Worm (Caenorhabditis elegans) whole organism, late embryonic: Measurements from ENCODE around the gene fbxb-71.

Source experiments
- C08G9.2 ChIP-seq: sonication (generic microtip); optimal IDR thresholded peaks from 2 replicates; lab custom pipeline; 2016; ENCODE audit warnings: mild to moderate bottlenecking, missing genetic modification characterization, moderate library complexity, missing compliant biosample characterization
- C38D4.7 ChIP-seq: fragments of 200-800 bp; sonication (Bioruptor generic); optimal IDR thresholded peaks from 2 replicates; lab custom pipeline; 2018; ENCODE audit warnings: mild to moderate bottlenecking, missing genetic modification characterization, moderate library complexity, missing compliant biosample characterization
- F13H6.1 ChIP-seq: sonication (generic microtip); optimal IDR thresholded peaks from 2 replicates; lab custom pipeline; 2016; ENCODE audit warnings: missing genetic modification characterization, missing compliant biosample characterization
- K02D7.2 ChIP-seq: sonication (generic microtip); optimal IDR thresholded peaks from 2 replicates; lab custom pipeline; 2017; ENCODE audit warnings: mild to moderate bottlenecking, missing genetic modification characterization, missing compliant biosample characterization
- Y22D7AL.16 ChIP-seq: sonication (generic microtip); optimal IDR thresholded peaks from 2 replicates; lab custom pipeline; 2016; ENCODE audit warnings: missing genetic modification characterization, missing compliant biosample characterization
- ceh-19 ChIP-seq: fragments of 200-800 bp; sonication (Bioruptor generic); optimal IDR thresholded peaks from 2 replicates; lab custom pipeline; 2018; ENCODE audit warnings: mild to moderate bottlenecking, missing genetic modification characterization, missing compliant biosample characterization
- ceh-2 ChIP-seq: sonication (generic microtip); optimal IDR thresholded peaks from 2 replicates; lab custom pipeline; 2016; ENCODE audit warnings: missing genotype, missing genetic modification characterization, missing compliant biosample characterization
- ceh-22 ChIP-seq: sonication (generic microtip); optimal IDR thresholded peaks from 2 replicates; lab custom pipeline; 2017; ENCODE audit warnings: missing biosample characterization, missing genetic modification characterization
- ceh-24 ChIP-seq: sonication (generic microtip); optimal IDR thresholded peaks from 2 replicates; lab custom pipeline; 2016; ENCODE audit warnings: mild to moderate bottlenecking, missing genetic modification characterization, missing compliant biosample characterization
- ceh-30 ChIP-seq: fragments of 150-350 bp; optimal IDR thresholded peaks from 2 replicates; lab custom pipeline; 2014; ENCODE audit warnings: missing biosample characterization, missing genetic modification characterization
- ceh-31 ChIP-seq: sonication (generic microtip); optimal IDR thresholded peaks from 2 replicates; lab custom pipeline; 2016; ENCODE audit warnings: missing genetic modification characterization, missing compliant biosample characterization
- ceh-34 ChIP-seq: sonication (generic microtip); optimal IDR thresholded peaks from 2 replicates; lab custom pipeline; 2016; ENCODE audit warnings: mild to moderate bottlenecking, missing genetic modification characterization, missing compliant biosample characterization
- ceh-45 ChIP-seq: fragments of 200-800 bp; sonication (Bioruptor generic); IDR thresholded peaks from 2 replicates; pipeline ENCODE4 v1.3.6; 2022; ENCODE audit warnings: missing genetic modification reagents, missing genetic modification characterization, missing compliant biosample characterization
- ceh-48 ChIP-seq: sonication (generic microtip); optimal IDR thresholded peaks from 2 replicates; lab custom pipeline; 2016; ENCODE audit warnings: missing genetic modification characterization, inconsistent platforms, missing compliant biosample characterization
- ceh-6 ChIP-seq: fragments of 200-800 bp; sonication (Bioruptor generic); optimal IDR thresholded peaks from 2 replicates; lab custom pipeline; 2018; ENCODE audit warnings: mild to moderate bottlenecking, missing genetic modification characterization, missing compliant biosample characterization
- ceh-9 ChIP-seq: sonication (generic microtip); optimal IDR thresholded peaks from 2 replicates; lab custom pipeline; 2016; ENCODE audit warnings: mild to moderate bottlenecking, missing genetic modification characterization, inconsistent platforms, missing compliant biosample characterization
- che-1 ChIP-seq: sonication (generic microtip); optimal IDR thresholded peaks from 2 replicates; lab custom pipeline; 2016; ENCODE audit warnings: mild to moderate bottlenecking, missing genetic modification characterization, missing compliant biosample characterization
- dmd-4 ChIP-seq: sonication (generic microtip); optimal IDR thresholded peaks from 2 replicates; lab custom pipeline; 2016; ENCODE audit warnings: borderline replicate concordance, missing genetic modification characterization, missing compliant biosample characterization
- dve-1 ChIP-seq: sonication (generic microtip); optimal IDR thresholded peaks from 2 replicates; lab custom pipeline; 2017; ENCODE audit warnings: antibody characterized with exemption, mild to moderate bottlenecking, missing genetic modification characterization, missing compliant biosample characterization
- elt-2 ChIP-seq: sonication (generic microtip); optimal IDR thresholded peaks from 2 replicates; lab custom pipeline; 2016; ENCODE audit warnings: missing genetic modification reagents, missing genetic modification characterization, missing compliant biosample characterization
- fax-1 ChIP-seq: sonication (generic microtip); optimal IDR thresholded peaks from 2 replicates; lab custom pipeline; 2016; ENCODE audit warnings: missing genotype, missing genetic modification characterization, missing compliant biosample characterization
- hlh-13 ChIP-seq: fragments of 200-800 bp; sonication (Bioruptor generic); optimal IDR thresholded peaks from 2 replicates; lab custom pipeline; 2018; ENCODE audit warnings: mild to moderate bottlenecking, missing genetic modification characterization, missing compliant biosample characterization
- hlh-15 ChIP-seq: sonication (generic microtip); optimal IDR thresholded peaks from 2 replicates; lab custom pipeline; 2016; ENCODE audit warnings: missing genetic modification characterization, missing compliant biosample characterization
- hlh-6 ChIP-seq: sonication (generic microtip); optimal IDR thresholded peaks from 2 replicates; lab custom pipeline; 2016; ENCODE audit warnings: missing genotype, missing genetic modification characterization, missing compliant biosample characterization
- lin-11 ChIP-seq: fragments of 200-800 bp; sonication (Bioruptor generic); optimal IDR thresholded peaks from 2 replicates; lab custom pipeline; 2018; ENCODE audit warnings: mild to moderate bottlenecking, missing genetic modification characterization, missing compliant biosample characterization
- madf-2 ChIP-seq: sonication (generic microtip); optimal IDR thresholded peaks from 2 replicates; lab custom pipeline; 2017; ENCODE audit warnings: missing genetic modification characterization, missing compliant biosample characterization
- mec-3 ChIP-seq: sonication (generic microtip); optimal IDR thresholded peaks from 2 replicates; lab custom pipeline; 2016; ENCODE audit warnings: borderline replicate concordance, missing genetic modification characterization, missing compliant biosample characterization
- nfya-1 ChIP-seq: sonication (generic microtip); optimal IDR thresholded peaks from 2 replicates; lab custom pipeline; 2017; ENCODE audit warnings: missing genetic modification characterization, mild to moderate bottlenecking, missing compliant biosample characterization, antibody characterized with exemption, moderate library complexity
- nhr-232 ChIP-seq: sonication (generic microtip); optimal IDR thresholded peaks from 2 replicates; lab custom pipeline; 2016; ENCODE audit warnings: missing genetic modification characterization, missing compliant biosample characterization
- npax-4 ChIP-seq: sonication (generic microtip); optimal IDR thresholded peaks from 2 replicates; lab custom pipeline; 2016; ENCODE audit warnings: missing genetic modification characterization, missing compliant biosample characterization
- pax-1 ChIP-seq: fragments of 150-350 bp; optimal IDR thresholded peaks from 2 replicates; lab custom pipeline; 2014; ENCODE audit warnings: missing biosample characterization, missing genetic modification characterization
- pqm-1 ChIP-seq: sonication (generic microtip); optimal IDR thresholded peaks from 2 replicates; lab custom pipeline; 2016; ENCODE audit warnings: missing genetic modification characterization, missing compliant biosample characterization
- pros-1 ChIP-seq: fragments of 150-350 bp; optimal IDR thresholded peaks from 2 replicates; lab custom pipeline; 2014; ENCODE audit warnings: missing biosample characterization, missing genetic modification reagents, missing genetic modification characterization
- ref-2 ChIP-seq: sonication (generic microtip); optimal IDR thresholded peaks from 2 replicates; lab custom pipeline; 2016; ENCODE audit warnings: missing genetic modification characterization, missing compliant biosample characterization
- rnt-1 ChIP-seq: sonication (generic microtip); optimal IDR thresholded peaks from 2 replicates; lab custom pipeline; 2016; ENCODE audit warnings: missing genetic modification characterization, missing compliant biosample characterization
- sdc-2 ChIP-seq: sonication (generic microtip); optimal IDR thresholded peaks from 2 replicates; lab custom pipeline; 2016; ENCODE audit warnings: missing genotype, missing genetic modification characterization, missing compliant biosample characterization
- sox-4 ChIP-seq: sonication (generic microtip); optimal IDR thresholded peaks from 2 replicates; lab custom pipeline; 2017; ENCODE audit warnings: mild to moderate bottlenecking, missing genetic modification characterization, inconsistent platforms, missing compliant biosample characterization
- syd-9 ChIP-seq: sonication (generic microtip); optimal IDR thresholded peaks from 2 replicates; lab custom pipeline; 2016; ENCODE audit warnings: mild to moderate bottlenecking, missing genetic modification characterization, moderate library complexity, missing compliant biosample characterization
- tbx-7 ChIP-seq: sonication (generic microtip); optimal IDR thresholded peaks from 2 replicates; lab custom pipeline; 2016; ENCODE audit warnings: missing genotype, missing genetic modification characterization, missing compliant biosample characterization
- unc-55 ChIP-seq: sonication (generic microtip); optimal IDR thresholded peaks from 2 replicates; lab custom pipeline; 2017; ENCODE audit warnings: missing biosample characterization, missing genetic modification reagents, missing genetic modification characterization
- ztf-16 ChIP-seq: sonication (generic microtip); optimal IDR thresholded peaks from 2 replicates; lab custom pipeline; 2017; ENCODE audit warnings: missing genetic modification characterization, missing compliant biosample characterization

Gene fbxb-71

ce11 chrX:3226348-3227229 lies 36.1 kb upstream of the fbxb-71 start:
- TF ChIP-seq K02D7.2 (tag; lab: Kevin White, UChicago) (no peak), che-1 (tag; lab: Kevin White, UChicago) (peak; percentile 8), F13H6.1 (tag; lab: Kevin White, UChicago) (peak; percentile 8), ceh-24 (tag; lab: Kevin White, UChicago) (no peak), pax-1 (tag; lab: Kevin White, UChicago) (no peak), ref-2 (tag; lab: Kevin White, UChicago) (peak; percentile 24), ztf-16 (tag; lab: Kevin White, UChicago) (peak; percentile 26), pqm-1 (tag; lab: Kevin White, UChicago) (no peak), sox-4 (no peak), ceh-19 (peak; percentile 48), hlh-6 (peak; percentile 54), ceh-2 (tag; lab: Kevin White, UChicago) (peak; percentile 38), dmd-4 (tag; lab: Kevin White, UChicago) (no peak), nfya-1 (tag; lab: Kevin White, UChicago) (peak; percentile 1), C38D4.7 (GFP tag; lab: Kevin White, UChicago) (no peak), elt-2 (no peak), ceh-34 (peak; percentile 72)

- TF ChIP-seq ceh-6 (GFP tag; lab: Kevin White, UChicago) (no peak), ceh-48 (no peak), tbx-7 (tag; lab: Kevin White, UChicago) (no peak), ceh-22 (tag; lab: Kevin White, UChicago) (no peak), hlh-6 (no peak), pax-1 (tag; lab: Kevin White, UChicago) (no peak), rnt-1 (no peak), pros-1 (tag; lab: Kevin White, UChicago) (no peak), Y22D7AL.16 (no peak), hlh-15 (tag; lab: Kevin White, UChicago) (no peak), hlh-13 (no peak), ceh-30 (no peak), ztf-16 (tag; lab: Kevin White, UChicago) (no peak), ceh-9 (no peak)
These were observed 34.0 kb upstream of the fbxb-71 start for ce11 chrX:3228701-3229100.

- TF ChIP-seq ceh-45 = no peak
- no peak for TF ChIP-seq C38D4.7 (GFP tag; lab: Kevin White, UChicago)
- no peak for TF ChIP-seq npax-4 (tag; lab: Kevin White, UChicago)
- no peak for TF ChIP-seq unc-55
- TF ChIP-seq ceh-31 (tag; lab: Kevin White, UChicago) = no peak
These were observed 32.1 kb upstream of the fbxb-71 start for ce11 chrX:3230575-3230974.

- TF ChIP-seq C08G9.2 (tag; lab: Kevin White, UChicago) (no peak), lin-11 (tag; lab: Kevin White, UChicago) (no peak), F13H6.1 (tag; lab: Kevin White, UChicago) (no peak), madf-2 (tag; lab: Kevin White, UChicago) (no peak), fax-1 (tag; lab: Kevin White, UChicago) (no peak), ceh-48 (no peak), sdc-2 (tag; lab: Kevin White, UChicago) (no peak), sox-4 (no peak), ceh-6 (GFP tag; lab: Kevin White, UChicago) (no peak), ztf-16 (tag; lab: Kevin White, UChicago) (no peak), dve-1 (tag; lab: Kevin White, UChicago) (no peak), hlh-15 (tag; lab: Kevin White, UChicago) (no peak), K02D7.2 (tag; lab: Kevin White, UChicago) (no peak), mec-3 (tag; lab: Kevin White, UChicago) (no peak), nhr-232 (tag; lab: Kevin White, UChicago) (no peak), C38D4.7 (GFP tag; lab: Kevin White, UChicago) (no peak), ceh-34 (no peak), syd-9 (no peak)
These were observed 27.3 kb upstream of the fbxb-71 start, which contains the start of gene F28B4.3 for ce11 chrX:3235358-3235816. Gene F28B4.3 (minus strand): TSS chrX:3235408.
